Fruit fly (Drosophila melanogaster) whole organism, embryonic: ENCODE measurements around the gene Tango5.

Source experiments
- Aef1 ChIP-seq: fragments of 200-800 bp; sonication (Bioruptor generic); IDR thresholded peaks from 3 replicates; pipeline ENCODE4 v1.3.6; 2022; ENCODE audit warnings: missing biosample characterization, missing genetic modification characterization
- Atf3 ChIP-seq: fragments of 200-800 bp; sonication (Bioruptor generic); optimal IDR thresholded peaks from 3 replicates; lab custom pipeline; 2016; ENCODE audit warnings: missing biosample characterization, missing genetic modification characterization
- Awh ChIP-seq: fragments of 200-800 bp; sonication (Bioruptor generic); IDR thresholded peaks from 2 replicates; pipeline ENCODE4, ENCODE4 v1.3.6; 2022; ENCODE audit warnings: missing biosample characterization, missing genetic modification characterization
- CG10654 ChIP-seq: fragments of 200-800 bp; sonication (Bioruptor generic); optimal IDR thresholded peaks from 2 replicates; lab custom pipeline; 2016; ENCODE audit warnings: missing biosample characterization, missing genetic modification characterization
- CG10959 ChIP-seq: fragments of 200-800 bp; sonication (Bioruptor generic); IDR thresholded peaks from 2 replicates; pipeline ENCODE4 v1.3.6; 2022; ENCODE audit warnings: missing biosample characterization, missing genetic modification characterization
- CG15011 ChIP-seq: fragments of 200-800 bp; sonication (Bioruptor generic); optimal IDR thresholded peaks from 3 replicates; lab custom pipeline; 2018; ENCODE audit warnings: missing biosample characterization, mild to moderate bottlenecking, missing genetic modification characterization
- CG15514 ChIP-seq: fragments of 200-800 bp; sonication (Bioruptor generic); optimal IDR thresholded peaks from 3 replicates; lab custom pipeline; 2017; ENCODE audit warnings: missing biosample characterization, missing genetic modification characterization, mild to moderate bottlenecking, moderate library complexity, missing genetic modification reagents
- CG1603 ChIP-seq: fragments of 200-800 bp; sonication (Bioruptor generic); optimal IDR thresholded peaks from 2 replicates; lab custom pipeline; 2019; ENCODE audit warnings: missing biosample characterization, mild to moderate bottlenecking, missing genetic modification characterization, moderate library complexity
- CG1647 ChIP-seq: fragments of 200-800 bp; sonication (Bioruptor generic); optimal IDR thresholded peaks from 3 replicates; lab custom pipeline; 2016; ENCODE audit warnings: missing biosample characterization, missing genetic modification characterization
- CG16779 ChIP-seq: fragments of 200-800 bp; sonication (Bioruptor generic); IDR thresholded peaks from 2 replicates; pipeline ENCODE4 v1.3.6; 2022; ENCODE audit warnings: missing biosample characterization, missing genetic modification characterization
- CG17186 ChIP-seq: fragments of 200-800 bp; sonication (Bioruptor generic); optimal IDR thresholded peaks from 3 replicates; lab custom pipeline; 2017; ENCODE audit warnings: missing biosample characterization, missing genetic modification reagents, missing genetic modification characterization
- CG18619 ChIP-seq: fragments of 200-800 bp; sonication (Bioruptor generic); optimal IDR thresholded peaks from 3 replicates; lab custom pipeline; 2017; ENCODE audit warnings: missing biosample characterization, mild to moderate bottlenecking, missing genetic modification characterization
- CG2678 ChIP-seq: fragments of 200-800 bp; sonication (Bioruptor generic); optimal IDR thresholded peaks from 3 replicates; lab custom pipeline; 2019; ENCODE audit warnings: missing biosample characterization, mild to moderate bottlenecking, missing genetic modification characterization, moderate library complexity
- CG2712 ChIP-seq: fragments of 200-800 bp; optimal IDR thresholded peaks from 3 replicates; lab custom pipeline; 2019; ENCODE audit warnings: missing biosample characterization, mild to moderate bottlenecking, missing genetic modification characterization, moderate library complexity
- CG30403 ChIP-seq: fragments of 200-800 bp; sonication (Bioruptor generic); optimal IDR thresholded peaks from 3 replicates; lab custom pipeline; 2016; ENCODE audit warnings: missing biosample characterization, missing genetic modification characterization
- CG30431 ChIP-seq: fragments of 200-800 bp; sonication (Bioruptor generic); optimal IDR thresholded peaks from 2 replicates; lab custom pipeline; 2017; ENCODE audit warnings: missing biosample characterization, missing genetic modification characterization
- CG31224 ChIP-seq: fragments of 200-800 bp; sonication (Bioruptor generic); IDR thresholded peaks from 2 replicates; pipeline ENCODE4 v1.3.6; 2022; ENCODE audit warnings: missing biosample characterization, missing genetic modification characterization
- CG34224 ChIP-seq: fragments of 200-800 bp; sonication (Bioruptor generic); IDR thresholded peaks from 3 replicates; pipeline ENCODE4 v1.3.6; 2022; ENCODE audit warnings: missing biosample characterization, missing genetic modification characterization; ENCODE audit not compliant: partially characterized antibody
- CG6175 ChIP-seq: fragments of 200-800 bp; sonication (Bioruptor generic); IDR thresholded peaks from 3 replicates; pipeline ENCODE4 v1.3.6; 2022; ENCODE audit warnings: missing biosample characterization, missing genetic modification characterization
- CG6765 ChIP-seq: fragments of 200-800 bp; sonication (Bioruptor generic); optimal IDR thresholded peaks from 3 replicates; lab custom pipeline; 2017; ENCODE audit warnings: missing biosample characterization, mild to moderate bottlenecking, missing genetic modification characterization
- CG8089 ChIP-seq: fragments of 200-800 bp; sonication (Bioruptor generic); optimal IDR thresholded peaks from 3 replicates; lab custom pipeline; 2016; ENCODE audit warnings: missing biosample characterization, missing genetic modification characterization
- CG9797 ChIP-seq: fragments of 200-800 bp; sonication (Bioruptor generic); optimal IDR thresholded peaks from 3 replicates; lab custom pipeline; 2018; ENCODE audit warnings: missing biosample characterization, mild to moderate bottlenecking, missing genetic modification characterization
- Dbx ChIP-seq: fragments of 200-800 bp; sonication (Bioruptor generic); IDR thresholded peaks from 3 replicates; pipeline ENCODE4 v1.3.6; 2022; ENCODE audit warnings: missing biosample characterization, missing genetic modification characterization
- Dip2 ChIP-seq: fragments of 200-800 bp; sonication (Bioruptor generic); IDR thresholded peaks from 2 replicates; pipeline ENCODE4 v1.3.6; 2022; ENCODE audit warnings: missing biosample characterization, missing genetic modification characterization
- Dref ChIP-seq: fragments of 200-800 bp; sonication (Bioruptor generic); IDR thresholded peaks from 2 replicates; pipeline ENCODE4 v1.3.6; 2022; ENCODE audit warnings: missing biosample characterization, missing genetic modification characterization
- Ets97D ChIP-seq: fragments of 200-800 bp; sonication (Bioruptor generic); optimal IDR thresholded peaks from 3 replicates; lab custom pipeline; 2016; ENCODE audit warnings: missing biosample characterization, missing genetic modification characterization
- HHEX ChIP-seq: fragments of 200-800 bp; sonication (Bioruptor generic); optimal IDR thresholded peaks from 3 replicates; lab custom pipeline; 2017; ENCODE audit warnings: missing biosample characterization, mild to moderate bottlenecking, missing genetic modification characterization, missing genetic modification reagents
- Hr51 ChIP-seq, 2 experiments: fragments of 200-800 bp; sonication (Bioruptor generic); optimal IDR thresholded peaks; 2 replicates in 1 of 2; 3 replicates in 1 of 2; lab custom pipeline; 2016 to 2018; ENCODE audit warnings: missing biosample characterization in 2 of 2, missing genetic modification characterization in 2 of 2, mild to moderate bottlenecking in 1 of 2, moderate library complexity in 1 of 2
- Hsf ChIP-seq: fragments of 200-800 bp; sonication (Bioruptor generic); optimal IDR thresholded peaks from 3 replicates; lab custom pipeline; 2016; ENCODE audit warnings: missing biosample characterization, missing genetic modification characterization
- Myb ChIP-seq: fragments of 200-800 bp; sonication (Bioruptor generic); optimal IDR thresholded peaks from 2 replicates; lab custom pipeline; 2016; ENCODE audit warnings: missing biosample characterization, missing genetic modification characterization
- NC2β ChIP-seq: fragments of 200-800 bp; sonication (Bioruptor generic); optimal IDR thresholded peaks from 2 replicates; lab custom pipeline; 2016; ENCODE audit warnings: missing biosample characterization, missing genetic modification characterization
- Oli ChIP-seq: fragments of 200-800 bp; sonication (Bioruptor generic); optimal IDR thresholded peaks from 2 replicates; lab custom pipeline; 2018; ENCODE audit warnings: missing biosample characterization, mild to moderate bottlenecking, missing genetic modification characterization, moderate library complexity
- Rfx ChIP-seq: fragments of 200-800 bp; sonication (Bioruptor generic); IDR thresholded peaks from 2 replicates; pipeline ENCODE4 v1.3.6; 2022; ENCODE audit warnings: missing biosample characterization, missing genetic modification characterization
- Xrp1 ChIP-seq: fragments of 200-800 bp; sonication (Bioruptor generic); IDR thresholded peaks from 2 replicates; pipeline ENCODE4 v1.3.6; 2022; ENCODE audit warnings: missing biosample characterization, missing genetic modification characterization
- bsh ChIP-seq, 2 experiments: fragments of 200-800 bp; sonication (Bioruptor generic); optimal IDR thresholded peaks; 2 replicates each; lab custom pipeline; 2017 to 2018; ENCODE audit warnings: mild to moderate bottlenecking in 2 of 2, missing biosample characterization in 2 of 2, missing genetic modification characterization in 2 of 2, moderate library complexity in 1 of 2
- da ChIP-seq: fragments of 200-800 bp; sonication (Bioruptor generic); optimal IDR thresholded peaks from 2 replicates; lab custom pipeline; 2016; ENCODE audit warnings: missing biosample characterization, missing genetic modification characterization
- dati ChIP-seq: fragments of 200-800 bp; sonication (Bioruptor generic); IDR thresholded peaks from 2 replicates; pipeline ENCODE4 v1.3.6; 2022; ENCODE audit warnings: missing biosample characterization, missing genetic modification characterization
- dimm ChIP-seq: fragments of 200-800 bp; sonication (Bioruptor generic); IDR thresholded peaks from 2 replicates; pipeline ENCODE4 v1.3.6; 2022; ENCODE audit warnings: missing biosample characterization, missing genetic modification characterization
- ems ChIP-seq: fragments of 200-800 bp; sonication (Bioruptor generic); optimal IDR thresholded peaks from 3 replicates; lab custom pipeline; 2016; ENCODE audit warnings: missing biosample characterization, missing genetic modification characterization
- en ChIP-seq: fragments of 200-800 bp; sonication (Bioruptor generic); optimal IDR thresholded peaks from 2 replicates; lab custom pipeline; 2016; ENCODE audit warnings: missing biosample characterization, missing genetic modification characterization
- fd102C ChIP-seq: fragments of 200-800 bp; sonication (Bioruptor generic); optimal IDR thresholded peaks from 2 replicates; lab custom pipeline; 2018; ENCODE audit warnings: missing biosample characterization, mild to moderate bottlenecking, missing genetic modification characterization, moderate library complexity
- gcm2 ChIP-seq: fragments of 200-800 bp; sonication (Bioruptor generic); optimal IDR thresholded peaks from 2 replicates; lab custom pipeline; 2016; ENCODE audit warnings: missing biosample characterization, missing genetic modification characterization
- grn ChIP-seq: fragments of 200-800 bp; sonication (Bioruptor generic); optimal IDR thresholded peaks from 3 replicates; lab custom pipeline; 2017; ENCODE audit warnings: missing biosample characterization, missing genetic modification characterization
- ken ChIP-seq: fragments of 200-800 bp; sonication (Bioruptor generic); IDR thresholded peaks from 3 replicates; pipeline ENCODE4 v1.3.6; 2022; ENCODE audit warnings: missing biosample characterization, missing genetic modification characterization
- nerfin-2 ChIP-seq: fragments of 200-800 bp; sonication (Bioruptor generic); IDR thresholded peaks from 2 replicates; pipeline ENCODE4 v1.3.6; 2022; ENCODE audit warnings: missing biosample characterization, missing genetic modification characterization; ENCODE audit not compliant: partially characterized antibody
- p53 ChIP-seq: fragments of 200-800 bp; sonication (Bioruptor generic); optimal IDR thresholded peaks from 2 replicates; lab custom pipeline; 2016; ENCODE audit warnings: missing biosample characterization, missing genetic modification characterization
- sima ChIP-seq: fragments of 200-800 bp; sonication (Bioruptor generic); optimal IDR thresholded peaks from 2 replicates; lab custom pipeline; 2016; ENCODE audit warnings: missing biosample characterization, missing genetic modification characterization
- slbo ChIP-seq: fragments of 200-800 bp; sonication (Bioruptor generic); IDR thresholded peaks from 2 replicates; pipeline ENCODE4 v1.3.6; 2022; ENCODE audit warnings: missing biosample characterization, missing genetic modification characterization
- stwl ChIP-seq: fragments of 200-800 bp; sonication (Bioruptor generic); optimal IDR thresholded peaks from 3 replicates; lab custom pipeline; 2018; ENCODE audit warnings: missing biosample characterization, mild to moderate bottlenecking, missing genetic modification characterization, moderate library complexity
- tin ChIP-seq: fragments of 200-800 bp; sonication (Bioruptor generic); optimal IDR thresholded peaks from 3 replicates; lab custom pipeline; 2016; ENCODE audit warnings: missing biosample characterization, missing genetic modification characterization
- wor ChIP-seq: fragments of 200-800 bp; sonication (Bioruptor generic); IDR thresholded peaks from 2 replicates; pipeline ENCODE4 v1.3.6; 2022; ENCODE audit warnings: missing biosample characterization, missing genetic modification characterization

Gene Tango5

dm6 chrX:10768043-10768674 lies 3.9 kb upstream of the Tango5 start, which contains the start of the genes Atg8a and BTBD9 (continued):
- TF ChIP-seq gcm2 = no peak
- peak; percentile 100 for TF ChIP-seq CG9797 (GFP tag; lab: Kevin White, UChicago)
- no peak for TF ChIP-seq CG10959 (GFP tag; lab: Robert Waterston, UW)
- no peak for TF ChIP-seq CG16779
- peak; percentile 44 for TF ChIP-seq p53 (GFP tag; lab: Kevin White, UChicago)
- TF ChIP-seq wor (GFP tag; lab: Robert Waterston, UW) = no peak
- TF ChIP-seq tin (GFP tag; lab: Kevin White, UChicago) = peak; percentile 24
- TF ChIP-seq Dbx (GFP tag; lab: Robert Waterston, UW) = peak; percentile 67; the same call in 2 of the 3 replicates
- TF ChIP-seq Hsf (GFP tag; lab: Kevin White, UChicago) = peak; percentile 1
- TF ChIP-seq HHEX (GFP tag; lab: Kevin White, UChicago) = no peak
- peak; percentile 2 for TF ChIP-seq da (GFP tag; lab: Kevin White, UChicago)
- peak; percentile 81 for TF ChIP-seq stwl (tag; lab: Kevin White, UChicago)
- TF ChIP-seq CG8089 (GFP tag; lab: Kevin White, UChicago) = peak; percentile 31
- TF ChIP-seq slbo = 0 out of 2 replicates have a peak, but pooled peaks have one; percentile 32
- TF ChIP-seq CG18619 = no peak
- no peak for TF ChIP-seq en (GFP tag; lab: Kevin White, UChicago)
- TF ChIP-seq Dref = peak; percentile 96
- no peak for TF ChIP-seq Oli (tag; lab: Kevin White, UChicago)
- TF ChIP-seq sima = no peak
- peak; percentile 79 for TF ChIP-seq NC2β (GFP tag; lab: Kevin White, UChicago)
- peak; percentile 68 for TF ChIP-seq nerfin-2 (GFP tag; lab: Robert Waterston, UW)
- peak; percentile 17 for TF ChIP-seq ems
- TF ChIP-seq Awh (GFP tag; lab: Robert Waterston, UW) = no peak
- TF ChIP-seq CG2712 (tag; lab: Kevin White, UChicago) = peak; percentile 36
- TF ChIP-seq CG1647 = peak; percentile 61
- TF ChIP-seq Aef1 (GFP tag; lab: Robert Waterston, UW) = 0 out of 3 replicates have a peak, but pooled peaks have one; percentile 21
- TF ChIP-seq CG2678 (tag; lab: Kevin White, UChicago) = no peak
- TF ChIP-seq CG31224 (GFP tag; lab: Robert Waterston, UW) = peak; percentile 33; the same call in 1 of the 2 replicates
- TF ChIP-seq CG15514 = peak; percentile 88
- peak; percentile 10 for TF ChIP-seq CG10654 (GFP tag; lab: Kevin White, UChicago)
- no peak for TF ChIP-seq ken
- peak; percentile 26 for TF ChIP-seq CG30403
- peak; percentile 95 for TF ChIP-seq CG1603
- peak; percentile 72; the same call in 2 of the 3 replicates for TF ChIP-seq CG34224 (GFP tag; lab: Robert Waterston, UW)
- no peak for TF ChIP-seq CG6175 (GFP tag; lab: Robert Waterston, UW)
- TF ChIP-seq CG30431 (GFP tag; lab: Kevin White, UChicago) = no peak
- TF ChIP-seq Hr51 (GFP tag; optimal IDR thresholded peaks at IDR 0.05; lab: Kevin White, UChicago) = no peak
- TF ChIP-seq CG15011 (GFP tag; lab: Kevin White, UChicago) = no peak
- no peak for TF ChIP-seq fd102C
- TF ChIP-seq Myb (GFP tag; lab: Kevin White, UChicago) = peak; percentile 77
- peak; percentile 78 for TF ChIP-seq CG17186 (GFP tag; lab: Kevin White, UChicago)
- TF ChIP-seq Rfx (GFP tag; lab: Robert Waterston, UW) = peak; percentile 64
- no peak for TF ChIP-seq grn (GFP tag; lab: Kevin White, UChicago)
- TF ChIP-seq CG6765 (GFP tag; lab: Kevin White, UChicago) = no peak
- no peak for TF ChIP-seq bsh (GFP tag; optimal IDR thresholded peaks at IDR 0.05; lab: Kevin White, UChicago)
- peak; percentile 97 for TF ChIP-seq Ets97D (GFP tag; lab: Kevin White, UChicago)
- TF ChIP-seq Atf3 (GFP tag; lab: Kevin White, UChicago) = peak; percentile 36
- no peak for TF ChIP-seq Dip2
- no peak for TF ChIP-seq dimm
- TF ChIP-seq dati (GFP tag; lab: Robert Waterston, UW) = no peak
- no peak; the same call in 1 of the 2 replicates for TF ChIP-seq Xrp1 (GFP tag; lab: Robert Waterston, UW)
